Fruit fly (Drosophila melanogaster) whole organism, embryonic: ENCODE results near the gene CG14647.

Source experiments
- Aef1 ChIP-seq: fragments of 200-800 bp; sonication (Bioruptor generic); IDR thresholded peaks from 3 replicates; pipeline ENCODE4 v1.3.6; 2022; ENCODE audit warnings: missing biosample characterization, missing genetic modification characterization
- Atf-2 ChIP-seq: fragments of 200-800 bp; sonication (Bioruptor generic); optimal IDR thresholded peaks from 2 replicates; lab custom pipeline; 2016; ENCODE audit warnings: missing biosample characterization, missing genetic modification characterization
- CG10979 ChIP-seq: fragments of 200-800 bp; sonication (Bioruptor generic); optimal IDR thresholded peaks from 2 replicates; lab custom pipeline; 2018; ENCODE audit warnings: missing biosample characterization, mild to moderate bottlenecking, missing genetic modification characterization, moderate library complexity
- CG12071 ChIP-seq: fragments of 200-800 bp; sonication (Bioruptor generic); optimal IDR thresholded peaks from 3 replicates; lab custom pipeline; 2018; ENCODE audit warnings: missing biosample characterization, mild to moderate bottlenecking, missing genetic modification characterization
- CG13894 ChIP-seq: fragments of 200-800 bp; sonication (Bioruptor generic); optimal IDR thresholded peaks from 3 replicates; lab custom pipeline; 2018; ENCODE audit warnings: missing biosample characterization, mild to moderate bottlenecking, missing genetic modification characterization, moderate library complexity
- CG14050 ChIP-seq: fragments of 200-800 bp; sonication (Bioruptor generic); IDR thresholded peaks from 3 replicates; pipeline ENCODE4 v1.3.6; 2022; ENCODE audit warnings: missing biosample characterization, missing genetic modification characterization
- CG1602 ChIP-seq: fragments of 200-800 bp; sonication (Bioruptor generic); optimal IDR thresholded peaks from 3 replicates; lab custom pipeline; 2016; ENCODE audit warnings: missing biosample characterization, missing genetic modification characterization
- CG16863 ChIP-seq: fragments of 200-800 bp; sonication (Bioruptor generic); optimal IDR thresholded peaks from 3 replicates; lab custom pipeline; 2016; ENCODE audit warnings: missing biosample characterization, missing genetic modification characterization
- CG17612 ChIP-seq: fragments of 200-800 bp; sonication (Bioruptor generic); IDR thresholded peaks from 2 replicates; pipeline ENCODE4 v1.3.6; 2022; ENCODE audit warnings: missing biosample characterization, missing genetic modification characterization
- CG31224 ChIP-seq: fragments of 200-800 bp; sonication (Bioruptor generic); IDR thresholded peaks from 2 replicates; pipeline ENCODE4 v1.3.6; 2022; ENCODE audit warnings: missing biosample characterization, missing genetic modification characterization
- CG32767 ChIP-seq: fragments of 200-800 bp; sonication (Bioruptor generic); IDR thresholded peaks from 2 replicates; pipeline ENCODE4 v1.3.6; 2022; ENCODE audit warnings: missing biosample characterization, missing genetic modification characterization
- CG4282 ChIP-seq: fragments of 200-800 bp; sonication (Bioruptor generic); optimal IDR thresholded peaks from 2 replicates; lab custom pipeline; 2016; ENCODE audit warnings: missing biosample characterization, missing genetic modification characterization
- CG5180 ChIP-seq: fragments of 200-800 bp; sonication (Bioruptor generic); optimal IDR thresholded peaks from 3 replicates; lab custom pipeline; 2017; ENCODE audit warnings: missing biosample characterization, missing genetic modification characterization, mild to moderate bottlenecking, moderate library complexity, missing genetic modification reagents
- CG6175 ChIP-seq: fragments of 200-800 bp; sonication (Bioruptor generic); IDR thresholded peaks from 3 replicates; pipeline ENCODE4 v1.3.6; 2022; ENCODE audit warnings: missing biosample characterization, missing genetic modification characterization
- CG6683 ChIP-seq: fragments of 200-800 bp; sonication (Bioruptor generic); optimal IDR thresholded peaks from 2 replicates; lab custom pipeline; 2017; ENCODE audit warnings: missing biosample characterization, mild to moderate bottlenecking, missing genetic modification characterization, missing genetic modification reagents
- CG7786 ChIP-seq: fragments of 200-800 bp; sonication (Bioruptor generic); optimal IDR thresholded peaks from 2 replicates; lab custom pipeline; 2016; ENCODE audit warnings: missing biosample characterization, missing genetic modification characterization
- CG8290 ChIP-seq, 3 experiments: fragments of 200-800 bp; sonication (Bioruptor generic); optimal IDR thresholded peaks; 2 replicates each; lab custom pipeline; 2016 to 2019; ENCODE audit warnings: missing biosample characterization in 3 of 3, missing genetic modification characterization in 3 of 3, mild to moderate bottlenecking in 2 of 3, moderate library complexity in 1 of 3
- CG8359 ChIP-seq: fragments of 200-800 bp; sonication (Bioruptor generic); optimal IDR thresholded peaks from 2 replicates; lab custom pipeline; 2017; ENCODE audit warnings: missing biosample characterization, mild to moderate bottlenecking, missing genetic modification characterization, borderline replicate concordance
- CG8765 ChIP-seq: fragments of 200-800 bp; sonication (Bioruptor generic); IDR thresholded peaks from 2 replicates; pipeline ENCODE4 v1.3.6; 2022; ENCODE audit warnings: missing biosample characterization, missing genetic modification characterization
- CG9797 ChIP-seq: fragments of 200-800 bp; sonication (Bioruptor generic); optimal IDR thresholded peaks from 3 replicates; lab custom pipeline; 2018; ENCODE audit warnings: missing biosample characterization, mild to moderate bottlenecking, missing genetic modification characterization
- Chrac-16 ChIP-seq: fragments of 200-800 bp; sonication (Bioruptor generic); optimal IDR thresholded peaks from 3 replicates; lab custom pipeline; 2016; ENCODE audit warnings: missing biosample characterization, missing genetic modification characterization
- CoRest ChIP-seq: fragments of 200-800 bp; sonication (Bioruptor generic); optimal IDR thresholded peaks from 3 replicates; lab custom pipeline; 2018; ENCODE audit warnings: missing biosample characterization, mild to moderate bottlenecking, missing genetic modification characterization, moderate library complexity
- Dll ChIP-seq: fragments of 200-800 bp; sonication (Bioruptor generic); IDR thresholded peaks from 4 replicates; pipeline ENCODE4 v1.3.6; 2022; ENCODE audit warnings: missing biosample characterization, missing genetic modification characterization; ENCODE audit not compliant: partially characterized antibody
- Drgx ChIP-seq: fragments of 200-800 bp; sonication (Bioruptor generic); IDR thresholded peaks from 2 replicates; pipeline ENCODE4 v1.3.6; 2022; ENCODE audit warnings: missing biosample characterization, missing genetic modification characterization
- Ets65A ChIP-seq: fragments of 200-800 bp; sonication (Bioruptor generic); peaks from one replicate; lab custom pipeline; 2016; ENCODE audit warnings: missing biosample characterization, missing genetic modification characterization
- Fer1 ChIP-seq: fragments of 200-800 bp; sonication (Bioruptor generic); optimal IDR thresholded peaks from 2 replicates; lab custom pipeline; 2017; ENCODE audit warnings: missing biosample characterization, mild to moderate bottlenecking, missing genetic modification characterization
- Fer2 ChIP-seq: fragments of 200-800 bp; sonication (Bioruptor generic); optimal IDR thresholded peaks from 2 replicates; lab custom pipeline; 2018; ENCODE audit warnings: missing biosample characterization, mild to moderate bottlenecking, missing genetic modification characterization, moderate library complexity
- Gsc ChIP-seq: fragments of 200-800 bp; sonication (Bioruptor generic); IDR thresholded peaks from 2 replicates; pipeline ENCODE4 v1.3.6; 2022; ENCODE audit warnings: missing biosample characterization, missing genetic modification characterization
- Hey ChIP-seq: fragments of 200-800 bp; sonication (Bioruptor generic); optimal IDR thresholded peaks from 3 replicates; lab custom pipeline; 2018; ENCODE audit warnings: missing biosample characterization, mild to moderate bottlenecking, missing genetic modification characterization
- Hmr ChIP-seq: fragments of 200-800 bp; sonication (Bioruptor generic); optimal IDR thresholded peaks from 3 replicates; lab custom pipeline; 2017; ENCODE audit warnings: mild to moderate bottlenecking, missing biosample characterization, missing genetic modification reagents, missing genetic modification characterization
- Jarid2 ChIP-seq: fragments of 200-800 bp; sonication (Bioruptor generic); optimal IDR thresholded peaks from 3 replicates; lab custom pipeline; 2017; ENCODE audit warnings: mild to moderate bottlenecking, missing biosample characterization, missing genetic modification reagents, missing genetic modification characterization
- Myb ChIP-seq: fragments of 200-800 bp; sonication (Bioruptor generic); optimal IDR thresholded peaks from 2 replicates; lab custom pipeline; 2016; ENCODE audit warnings: missing biosample characterization, missing genetic modification characterization
- Neu2 ChIP-seq: fragments of 200-800 bp; sonication (Bioruptor generic); optimal IDR thresholded peaks from 3 replicates; lab custom pipeline; 2016; ENCODE audit warnings: missing biosample characterization, missing genetic modification characterization, borderline replicate concordance
- Nf-YC ChIP-seq: fragments of 200-800 bp; optimal IDR thresholded peaks from 3 replicates; lab custom pipeline; 2019; ENCODE audit warnings: missing biosample characterization, mild to moderate bottlenecking, missing genetic modification characterization, moderate library complexity
- Optix ChIP-seq: fragments of 200-800 bp; sonication (Bioruptor generic); IDR thresholded peaks from 3 replicates; pipeline ENCODE4 v1.3.6; 2022; ENCODE audit warnings: missing biosample characterization, missing genetic modification characterization
- Sox102F ChIP-seq: fragments of 200-800 bp; sonication (Bioruptor generic); optimal IDR thresholded peaks from 2 replicates; lab custom pipeline; 2018; ENCODE audit warnings: missing biosample characterization, mild to moderate bottlenecking, missing genetic modification characterization, moderate library complexity
- Sry-δ ChIP-seq: fragments of 200-800 bp; sonication (Bioruptor generic); optimal IDR thresholded peaks from 2 replicates; lab custom pipeline; 2016; ENCODE audit warnings: missing biosample characterization, missing genetic modification characterization
- Stat92E ChIP-seq, 3 experiments: fragments of >200 bp in 2 of 3; fragments of 200-800 bp in 1 of 3; sonication (Bioruptor generic) in 1 of 3; optimal IDR thresholded peaks; 2 replicates each; lab custom pipeline; 2017 to 2019; ENCODE audit warnings: missing biosample characterization in 3 of 3, missing genetic modification characterization in 3 of 3, mild to moderate bottlenecking in 1 of 3, moderate library complexity in 1 of 3
- bab2 ChIP-seq: fragments of 200-800 bp; sonication (Bioruptor generic); optimal IDR thresholded peaks from 2 replicates; lab custom pipeline; 2016; ENCODE audit warnings: missing biosample characterization, missing genetic modification characterization
- bowl ChIP-seq: fragments of 200-800 bp; sonication (Bioruptor generic); IDR thresholded peaks from 2 replicates; pipeline ENCODE4 v1.3.6; 2022; ENCODE audit warnings: missing biosample characterization, missing genetic modification characterization
- br ChIP-seq: fragments of >200 bp; optimal IDR thresholded peaks from 2 replicates; lab custom pipeline; 2017
- dm ChIP-seq: fragments of 200-800 bp; sonication (Bioruptor generic); optimal IDR thresholded peaks from 3 replicates; lab custom pipeline; 2016; ENCODE audit warnings: missing biosample characterization, missing genetic modification characterization
- ewg ChIP-seq: fragments of 200-800 bp; sonication (Bioruptor generic); optimal IDR thresholded peaks from 3 replicates; lab custom pipeline; 2017; ENCODE audit warnings: mild to moderate bottlenecking, missing biosample characterization, missing genetic modification reagents, missing genetic modification characterization
- ftz-f1 ChIP-seq: fragments of 200-800 bp; sonication (Bioruptor generic); optimal IDR thresholded peaks from 2 replicates; lab custom pipeline; 2016; ENCODE audit warnings: missing biosample characterization, missing genetic modification characterization
- insv ChIP-seq, 2 experiments: fragments of 200-800 bp; sonication (Bioruptor generic); optimal IDR thresholded peaks; 3 replicates each; lab custom pipeline; 2016 to 2018; ENCODE audit warnings: missing biosample characterization in 2 of 2, missing genetic modification characterization in 2 of 2
- lilli ChIP-seq: fragments of 200-800 bp; sonication (Bioruptor generic); optimal IDR thresholded peaks from 3 replicates; lab custom pipeline; 2016; ENCODE audit warnings: missing biosample characterization, missing genetic modification characterization
- p53 ChIP-seq: fragments of 200-800 bp; sonication (Bioruptor generic); optimal IDR thresholded peaks from 2 replicates; lab custom pipeline; 2016; ENCODE audit warnings: missing biosample characterization, missing genetic modification characterization
- pb ChIP-seq: fragments of 200-800 bp; sonication (Bioruptor generic); optimal IDR thresholded peaks from 3 replicates; lab custom pipeline; 2016; ENCODE audit warnings: missing biosample characterization, missing genetic modification characterization
- pzg ChIP-seq: fragments of 200-800 bp; sonication (Bioruptor generic); optimal IDR thresholded peaks from 3 replicates; lab custom pipeline; 2018; ENCODE audit warnings: missing biosample characterization, mild to moderate bottlenecking, missing genetic modification characterization, moderate library complexity
- sob ChIP-seq: fragments of 200-800 bp; sonication (Bioruptor generic); IDR thresholded peaks from 2 replicates; pipeline ENCODE4 v1.3.6; 2022; ENCODE audit warnings: missing biosample characterization, missing genetic modification characterization
- wdn ChIP-seq: fragments of 200-800 bp; sonication (Bioruptor generic); IDR thresholded peaks from 2 replicates; pipeline ENCODE4 v1.3.6; 2022; ENCODE audit warnings: missing biosample characterization, missing genetic modification characterization

CG14647 gene

DNA sequence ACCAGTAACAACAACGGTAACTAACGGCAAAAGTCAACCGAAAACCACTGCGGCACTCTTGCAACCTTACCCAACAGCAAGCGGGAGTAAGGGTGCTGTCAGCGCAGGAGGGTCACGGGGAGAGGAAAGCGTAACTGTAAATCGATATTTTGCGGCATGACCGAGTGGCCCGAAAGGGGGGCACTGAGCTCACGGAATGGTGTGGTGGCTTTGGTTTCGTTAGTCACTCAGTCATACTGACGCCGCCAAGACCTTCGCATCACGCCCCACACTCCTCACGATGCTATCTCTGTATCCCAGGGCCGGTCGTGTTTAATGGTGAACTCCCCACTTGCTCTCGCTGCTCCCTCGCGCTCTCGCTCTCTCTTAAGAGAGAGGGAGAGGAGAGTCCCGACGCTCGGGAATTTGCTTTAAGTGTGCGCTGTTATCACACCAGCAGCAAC, 39.6 kb upstream of the CG14647 start (continued):
- TF ChIP-seq Atf-2 (GFP tag; lab: Kevin White, UChicago) (no peak), CG6175 (GFP tag; lab: Robert Waterston, UW) (peak; percentile 69; the same call in 1 of the 3 replicates), Optix (GFP tag; lab: Robert Waterston, UW) (no peak), Hmr (GFP tag; lab: Kevin White, UChicago) (peak; percentile 55), pzg (no peak), CG17612 (no peak), CG9797 (GFP tag; lab: Kevin White, UChicago) (no peak), CoRest (tag; lab: Kevin White, UChicago) (no peak), Myb (GFP tag; lab: Kevin White, UChicago) (no peak), CG6683 (GFP tag; lab: Kevin White, UChicago) (no peak), bowl (no peak), CG13894 (tag; lab: Kevin White, UChicago) (peak; percentile 33), CG4282 (GFP tag; lab: Kevin White, UChicago) (no peak), Ets65A (GFP tag; lab: Kevin White, UChicago) (no peak), CG8359 (GFP tag; lab: Kevin White, UChicago) (no peak), ftz-f1 (peak; percentile 53), insv (GFP tag; optimal IDR thresholded peaks at IDR 0.05; lab: Kevin White, UChicago) (no peak), br (lab: Kevin White, UChicago) (no peak), Gsc (GFP tag; lab: Robert Waterston, UW) (no peak), pb (GFP tag; lab: Kevin White, UChicago) (peak; percentile 10), CG5180 (GFP tag; lab: Kevin White, UChicago) (no peak), CG32767 (GFP tag; lab: Robert Waterston, UW) (no peak), p53 (no peak), Neu2 (GFP tag; lab: Kevin White, UChicago) (no peak), Fer2 (tag; lab: Kevin White, UChicago) (no peak), Chrac-16 (GFP tag; lab: Kevin White, UChicago) (no peak), bab2 (GFP tag; lab: Kevin White, UChicago) (no peak), CG16863 (GFP tag; lab: Kevin White, UChicago) (no peak), dm (GFP tag; lab: Kevin White, UChicago) (no peak), Sox102F (GFP tag; lab: Kevin White, UChicago) (no peak), CG14050 (GFP tag; lab: Robert Waterston, UW) (no peak), sob (GFP tag; lab: Robert Waterston, UW) (no peak), ewg (GFP tag; lab: Kevin White, UChicago) (no peak), CG8765 (GFP tag; lab: Robert Waterston, UW) (no peak), lilli (no peak), Hey (no peak), Drgx (GFP tag; lab: Robert Waterston, UW) (peak; percentile 28; the same call in 1 of the 2 replicates), Sry-δ (GFP tag; lab: Kevin White, UChicago) (no peak), CG7786 (GFP tag; lab: Kevin White, UChicago) (no peak), CG12071 (peak; percentile 27), CG8290 (GFP tag; optimal IDR thresholded peaks at IDR 0.05; lab: Kevin White, UChicago) (no peak), CG8290 (tag; optimal IDR thresholded peaks at IDR 0.05; lab: Kevin White, UChicago) (peak in 1 of 2 experiments; percentile 40), Jarid2 (GFP tag; lab: Kevin White, UChicago) (peak; percentile 14), CG31224 (no peak), Stat92E (GFP tag; optimal IDR thresholded peaks at IDR 0.05; lab: Kevin White, UChicago) (no peak), Dll (GFP tag; lab: Robert Waterston, UW) (0 out of 4 replicates have a peak, but pooled peaks have one; percentile 44), wdn (GFP tag; lab: Robert Waterston, UW) (no peak), Fer1 (peak; percentile 61), Aef1 (no peak), Nf-YC (tag; lab: Kevin White, UChicago) (no peak), CG1602 (GFP tag; lab: Kevin White, UChicago) (no peak), CG10979 (tag; lab: Kevin White, UChicago) (no peak)
